Worm (Caenorhabditis elegans): ENCODE measurements around the gene T04C9.2.

ce11 chrIII:6008989-6009610 is 17.4 kb downstream of the T04C9.2 start, which contains the start of the genes gcna-1 and eftu-2:
- TF ChIP-seq che-1 (tag; optimal IDR thresholded peaks at IDR 0.05) (no peak), sox-4 (tag; optimal IDR thresholded peaks at IDR 0.05) (no peak), fkh-6 (tag; optimal IDR thresholded peaks at IDR 0.05) (no peak), ama-1 (optimal IDR thresholded peaks at IDR 0.05) (no peak), ceh-18 (tag; optimal IDR thresholded peaks at IDR 0.05) (no peak), rnt-1 (tag; optimal IDR thresholded peaks at IDR 0.05) (no peak), nhr-11 (tag; optimal IDR thresholded peaks at IDR 0.05) (no peak)
